Worm (Caenorhabditis elegans): ENCODE data around the gene T02H6.4.

The T02H6.4 gene

DNA sequence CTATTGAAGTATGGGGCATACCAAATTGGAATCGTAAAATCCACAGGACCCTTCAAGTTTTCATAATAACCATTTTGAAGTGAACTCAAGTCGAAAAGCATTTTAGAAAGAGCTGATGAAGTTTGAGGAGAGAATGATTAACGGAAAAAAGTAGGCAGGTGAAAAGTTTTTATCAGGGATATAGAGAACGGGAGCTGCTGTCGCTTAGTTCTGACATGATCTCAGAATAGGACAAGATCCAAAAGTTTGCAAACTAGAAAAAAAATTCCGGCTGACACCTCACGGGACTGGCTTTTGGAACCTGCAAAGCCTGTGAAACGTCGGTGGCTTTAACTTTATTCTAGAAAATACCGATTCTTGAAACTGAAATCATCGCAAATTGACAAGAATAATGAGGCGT lies 18.8 kb upstream of the T02H6.4 start, which contains the start of gene sri-46:
sri-46 (minus strand) TSS at position 101 of the 400 bp plus-strand sequence.
- TF ChIP-seq cebp-2 (GFP tag; IDR thresholded peaks at IDR 0.05) (no peak), madf-8 (GFP tag; conservative IDR thresholded peaks at IDR 0.05) (no peak), ztf-25 (GFP tag; IDR thresholded peaks at IDR 0.05) (no peak), hmg-20 (GFP tag; IDR thresholded peaks at IDR 0.05) (no peak), athp-1 (tag; optimal IDR thresholded peaks at IDR 0.05) (no peak), ceh-58 (GFP tag; IDR thresholded peaks at IDR 0.05) (no peak), ztf-26 (tag; optimal IDR thresholded peaks at IDR 0.05) (no peak), B0261.1 (tag; optimal IDR thresholded peaks at IDR 0.05) (no peak), ama-1 (optimal IDR thresholded peaks at IDR 0.05) (no peak), ama-1 (GFP tag; optimal IDR thresholded peaks at IDR 0.05) (no peak), fkh-3 (tag; optimal IDR thresholded peaks at IDR 0.05) (no peak)

ce11 chrII:674116-674515 lies 15.7 kb upstream of the T02H6.4 start, which contains the start of gene Y39F10C.3:
Gene Y39F10C.3 (plus strand): TSS chrII:674416.
- TF ChIP-seq lir-1 (GFP tag; conservative IDR thresholded peaks at IDR 0.05) (no peak), C06A6.2 (GFP tag; conservative IDR thresholded peaks at IDR 0.05) (no peak), let-607 (tag; optimal IDR thresholded peaks at IDR 0.05) (no peak), Y67H2A.10 (GFP tag; conservative IDR thresholded peaks at IDR 0.05) (no peak), ceh-100 (GFP tag; IDR thresholded peaks at IDR 0.05) (no peak), chd-7 (tag; optimal IDR thresholded peaks at IDR 0.05) (no peak), mel-28 (tag; optimal IDR thresholded peaks at IDR 0.05; ENCODE audit: borderline replicate concordance) (no peak)

DNA sequence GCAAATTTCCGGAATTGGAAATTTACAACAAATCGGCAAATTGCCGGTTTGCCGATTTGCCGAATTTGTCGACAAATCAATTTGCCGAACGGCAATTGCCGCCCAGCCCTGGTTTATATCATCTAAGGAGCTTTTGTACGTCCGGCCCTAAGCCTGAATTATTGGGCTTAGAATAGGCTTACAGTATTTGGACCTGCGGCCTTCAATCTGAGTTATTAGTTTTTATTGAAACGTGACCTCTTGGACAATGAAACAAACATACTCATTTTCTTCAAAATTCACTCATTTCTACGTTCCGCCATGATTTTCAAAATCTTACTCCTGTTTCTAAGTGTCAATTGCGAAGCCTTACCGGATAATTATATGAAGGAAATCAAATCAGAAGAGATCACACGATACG lies 14.5 kb upstream of the T02H6.4 start, which contains the start of gene Y39F10C.1:
Y39F10C.1 (plus strand) TSS at position 301 of the 400 bp plus-strand sequence.
- TF ChIP-seq mxl-1 (tag; optimal IDR thresholded peaks at IDR 0.05) (no peak), somi-1 (GFP tag; optimal IDR thresholded peaks at IDR 0.05) (no peak), sdz-38 (tag; optimal IDR thresholded peaks at IDR 0.05) (no peak), madf-10 (tag; optimal IDR thresholded peaks at IDR 0.05) (no peak), lin-40 (tag; optimal IDR thresholded peaks at IDR 0.05) (no peak), bed-1 (GFP tag; IDR thresholded peaks at IDR 0.05) (no peak), F22D6.2 (tag; optimal IDR thresholded peaks at IDR 0.05) (no peak), attf-6 (GFP tag; IDR thresholded peaks at IDR 0.05) (no peak), aptf-3 (GFP tag; IDR thresholded peaks at IDR 0.05) (no peak), F57A8.1 (GFP tag; optimal IDR thresholded peaks at IDR 0.05) (no peak), F57C9.4 (tag; optimal IDR thresholded peaks at IDR 0.05) (no peak), K11D2.4 (GFP tag; IDR thresholded peaks at IDR 0.05) (no peak), attf-3 (GFP tag; conservative IDR thresholded peaks at IDR 0.05) (no peak), C17E4.6 (GFP tag; IDR thresholded peaks at IDR 0.05) (no peak), F52B5.7 (tag; optimal IDR thresholded peaks at IDR 0.05) (no peak), lir-1 (GFP tag; conservative IDR thresholded peaks at IDR 0.05) (no peak), unc-62 (GFP tag; optimal IDR thresholded peaks at IDR 0.05) (no peak), tlf-1 (GFP tag; optimal IDR thresholded peaks at IDR 0.05) (no peak)

- no peak for TF ChIP-seq K11D2.4 (GFP tag; IDR thresholded peaks at IDR 0.05)
- TF ChIP-seq F22D6.2 (tag; optimal IDR thresholded peaks at IDR 0.05) = no peak
- TF ChIP-seq snpc-1.3 (tag; optimal IDR thresholded peaks at IDR 0.05; ENCODE audit: insufficient read depth) = no peak
- no peak for TF ChIP-seq Y95B8A.8 (GFP tag; IDR thresholded peaks at IDR 0.05)
- no peak for TF ChIP-seq nhr-80 (tag; optimal IDR thresholded peaks at IDR 0.05)
- TF ChIP-seq unc-130 (GFP tag; optimal IDR thresholded peaks at IDR 0.05) = no peak
- no peak for TF ChIP-seq lag-1 (GFP tag; IDR thresholded peaks at IDR 0.05)
- TF ChIP-seq lsy-27 (tag; optimal IDR thresholded peaks at IDR 0.05; ENCODE audit: borderline replicate concordance, insufficient read depth) = no peak
Measured at ce11 chrII:675822-676221, 14.0 kb upstream of the T02H6.4 start.

All from whole organism, young adult.